Worm (Caenorhabditis elegans) whole organism, L1 larva: Measurements from ENCODE around the gene tig-3.
A peak's percentile ranks its signal among the peaks of the same experiment; 100 is the strongest.

Source experiments
- C04F5.9 ChIP-seq: sonication (generic microtip); optimal IDR thresholded peaks from 2 replicates; lab custom pipeline; 2016; ENCODE audit warnings: missing genetic modification characterization, missing compliant biosample characterization
- F16B12.6 ChIP-seq: fragments of 150-350 bp; optimal IDR thresholded peaks from 2 replicates; lab custom pipeline; 2014; ENCODE audit warnings: missing biosample characterization, missing genetic modification characterization
- Y116A8C.19 ChIP-seq: sonication (generic microtip); optimal IDR thresholded peaks from 2 replicates; lab custom pipeline; 2016; ENCODE audit warnings: missing compliant biosample characterization, missing genetic modification characterization, borderline replicate concordance
- blmp-1 ChIP-seq: fragments of 150-350 bp; optimal IDR thresholded peaks from 2 replicates; lab custom pipeline; 2014; ENCODE audit warnings: missing biosample characterization, missing genetic modification characterization
- ceh-82 ChIP-seq, 3 experiments: fragments of 150-350 bp in 1 of 3; sonication (generic microtip) in 2 of 3; optimal IDR thresholded peaks; 2 replicates each; lab custom pipeline; 2014 to 2017; ENCODE audit warnings: missing biosample characterization in 3 of 3, missing genetic modification characterization in 3 of 3
- ceh-90 ChIP-seq: sonication (generic microtip); optimal IDR thresholded peaks from 2 replicates; lab custom pipeline; 2016; ENCODE audit warnings: missing genetic modification characterization, missing compliant biosample characterization
- dpl-1 ChIP-seq, 3 experiments: fragments of 150-350 bp in 2 of 3; sonication (generic microtip) in 1 of 3; optimal IDR thresholded peaks; 2 replicates each; lab custom pipeline; 2014 to 2017; ENCODE audit warnings: missing biosample characterization in 3 of 3, missing genetic modification characterization in 3 of 3, missing genetic modification reagents in 3 of 3
- dsc-1 ChIP-seq: sonication (generic microtip); optimal IDR thresholded peaks from 2 replicates; lab custom pipeline; 2016; ENCODE audit warnings: mild to moderate bottlenecking, missing genetic modification characterization, missing compliant biosample characterization
- efl-1 ChIP-seq, 4 experiments: fragments of 150-350 bp; optimal IDR thresholded peaks in 3 of 4; peaks in 1 of 4; 1 replicate in 1 of 4; 2 replicates in 3 of 4; lab custom pipeline; 2014; ENCODE audit warnings: missing biosample characterization in 2 of 4, missing genetic modification characterization in 2 of 4, missing genetic modification reagents in 2 of 4
- efl-3 ChIP-seq: fragments of 200-800 bp; sonication (Bioruptor generic); optimal IDR thresholded peaks from 2 replicates; lab custom pipeline; 2018; ENCODE audit warnings: mild to moderate bottlenecking, missing genetic modification characterization, missing compliant biosample characterization
- egl-13 ChIP-seq: sonication (generic microtip); optimal IDR thresholded peaks from 2 replicates; lab custom pipeline; 2016; ENCODE audit warnings: missing genotype, missing genetic modification reagents, missing genetic modification characterization, missing compliant biosample characterization
- elt-2 ChIP-seq: sonication (generic microtip); optimal IDR thresholded peaks from 2 replicates; lab custom pipeline; 2016; ENCODE audit warnings: missing genetic modification characterization, mild to moderate bottlenecking, inconsistent platforms, missing compliant biosample characterization, missing genetic modification reagents
- fkh-10 ChIP-seq: sonication (generic microtip); optimal IDR thresholded peaks from 2 replicates; lab custom pipeline; 2017; ENCODE audit warnings: missing biosample characterization, missing genetic modification reagents, missing genetic modification characterization
- fkh-8 ChIP-seq: sonication (generic microtip); optimal IDR thresholded peaks from 2 replicates; lab custom pipeline; 2016; ENCODE audit warnings: mild to moderate bottlenecking, missing genetic modification characterization, missing compliant biosample characterization
- fos-1 ChIP-seq: fragments of 150-350 bp; optimal IDR thresholded peaks from 2 replicates; lab custom pipeline; 2014; ENCODE audit warnings: missing biosample characterization, missing genetic modification characterization
- hlh-4 ChIP-seq: sonication (generic microtip); optimal IDR thresholded peaks from 2 replicates; lab custom pipeline; 2016; ENCODE audit warnings: mild to moderate bottlenecking, missing genetic modification characterization, missing compliant biosample characterization
- isw-1 ChIP-seq: fragments of 200-800 bp; sonication (Bioruptor generic); IDR thresholded peaks from 2 replicates; pipeline ENCODE4 v1.3.6; 2022; ENCODE audit warnings: missing genetic modification characterization, missing compliant biosample characterization
- jun-1 ChIP-seq: fragments of 150-350 bp; optimal IDR thresholded peaks from 2 replicates; lab custom pipeline; 2014; ENCODE audit warnings: missing biosample characterization, missing genetic modification reagents, missing genetic modification characterization
- lin-13 ChIP-seq: fragments of 150-350 bp; optimal IDR thresholded peaks from 2 replicates; lab custom pipeline; 2014; ENCODE audit warnings: missing biosample characterization, missing genetic modification reagents, missing genetic modification characterization
- lin-14 ChIP-seq: fragments of 200-800 bp; sonication (Bioruptor generic); optimal IDR thresholded peaks from 2 replicates; lab custom pipeline; 2018; ENCODE audit warnings: mild to moderate bottlenecking, missing genetic modification characterization, moderate library complexity, missing compliant biosample characterization
- lin-35 ChIP-seq, 2 experiments: fragments of 150-350 bp; optimal IDR thresholded peaks; 2 replicates each; lab custom pipeline; 2014; ENCODE audit warnings: missing biosample characterization in 2 of 2, missing genetic modification characterization in 2 of 2, missing genetic modification reagents in 2 of 2
- lir-3 ChIP-seq: sonication (generic microtip); optimal IDR thresholded peaks from 2 replicates; lab custom pipeline; 2016; ENCODE audit warnings: mild to moderate bottlenecking, missing genetic modification characterization, moderate library complexity, missing compliant biosample characterization; ENCODE audit not compliant: poor library complexity
- lsy-2 ChIP-seq, 2 experiments: fragments of 150-350 bp; optimal IDR thresholded peaks; 2 replicates each; lab custom pipeline; 2014; ENCODE audit warnings: missing biosample characterization in 2 of 2, missing genetic modification characterization in 2 of 2
- mef-2 ChIP-seq: fragments of 150-350 bp; optimal IDR thresholded peaks from 2 replicates; lab custom pipeline; 2014; ENCODE audit warnings: missing biosample characterization, missing genetic modification characterization
- mep-1 ChIP-seq: fragments of 150-350 bp; optimal IDR thresholded peaks from 2 replicates; lab custom pipeline; 2014; ENCODE audit warnings: missing biosample characterization, missing genetic modification characterization
- nhr-20 ChIP-seq: sonication (generic microtip); optimal IDR thresholded peaks from 2 replicates; lab custom pipeline; 2016; ENCODE audit warnings: mild to moderate bottlenecking, missing genetic modification characterization, missing compliant biosample characterization
- nhr-47 ChIP-seq: sonication (generic microtip); optimal IDR thresholded peaks from 2 replicates; lab custom pipeline; 2016; ENCODE audit warnings: mild to moderate bottlenecking, missing genetic modification characterization, moderate library complexity, missing compliant biosample characterization
- nhr-71 ChIP-seq: sonication (generic microtip); optimal IDR thresholded peaks from 2 replicates; lab custom pipeline; 2016; ENCODE audit warnings: mild to moderate bottlenecking, missing genetic modification characterization, moderate library complexity, missing compliant biosample characterization
- nhr-76 ChIP-seq: sonication (generic microtip); optimal IDR thresholded peaks from 2 replicates; lab custom pipeline; 2017; ENCODE audit warnings: missing biosample characterization, missing genetic modification characterization
- nhr-77 ChIP-seq: fragments of 150-350 bp; optimal IDR thresholded peaks from 2 replicates; lab custom pipeline; 2014; ENCODE audit warnings: missing biosample characterization, missing genetic modification characterization
- nhr-90 ChIP-seq: sonication (generic microtip); optimal IDR thresholded peaks from 2 replicates; lab custom pipeline; 2016; ENCODE audit warnings: mild to moderate bottlenecking, missing genetic modification characterization, missing compliant biosample characterization; ENCODE audit not compliant: poor library complexity
- pax-3 ChIP-seq: fragments of 200-800 bp; sonication (Bioruptor generic); optimal IDR thresholded peaks from 2 replicates; lab custom pipeline; 2018; ENCODE audit warnings: mild to moderate bottlenecking, missing genetic modification characterization, moderate library complexity, missing compliant biosample characterization
- rnt-1 ChIP-seq: sonication (generic microtip); optimal IDR thresholded peaks from 2 replicates; lab custom pipeline; 2016; ENCODE audit warnings: mild to moderate bottlenecking, missing genetic modification characterization, moderate library complexity, missing compliant biosample characterization
- snu-23 ChIP-seq: sonication (generic microtip); optimal IDR thresholded peaks from 2 replicates; lab custom pipeline; 2016; ENCODE audit warnings: missing genetic modification characterization, missing compliant biosample characterization
- sptf-1 ChIP-seq: fragments of 150-350 bp; optimal IDR thresholded peaks from 2 replicates; lab custom pipeline; 2014; ENCODE audit warnings: missing biosample characterization, missing genetic modification characterization
- sup-37 ChIP-seq: fragments of 200-800 bp; sonication (Bioruptor generic); optimal IDR thresholded peaks from 2 replicates; lab custom pipeline; 2018; ENCODE audit warnings: mild to moderate bottlenecking, missing genetic modification characterization, missing compliant biosample characterization
- swsn-7 ChIP-seq: sonication (generic microtip); optimal IDR thresholded peaks from 2 replicates; lab custom pipeline; 2016; ENCODE audit warnings: missing genetic modification characterization, missing compliant biosample characterization
- tbx-2 ChIP-seq: sonication (generic microtip); optimal IDR thresholded peaks from 2 replicates; lab custom pipeline; 2016; ENCODE audit warnings: missing genetic modification characterization, missing compliant biosample characterization
- vab-15 ChIP-seq: sonication (generic microtip); optimal IDR thresholded peaks from 2 replicates; lab custom pipeline; 2017; ENCODE audit warnings: missing genotype, mild to moderate bottlenecking, missing genetic modification characterization, missing compliant biosample characterization
- xbp-1 ChIP-seq: sonication (generic microtip); optimal IDR thresholded peaks from 2 replicates; lab custom pipeline; 2016; ENCODE audit warnings: missing genetic modification characterization, missing compliant biosample characterization
- zag-1 ChIP-seq: fragments of 150-350 bp; optimal IDR thresholded peaks from 2 replicates; lab custom pipeline; 2014; ENCODE audit warnings: missing biosample characterization, missing genetic modification characterization
- ztf-11 ChIP-seq, 2 experiments: sonication (generic microtip); optimal IDR thresholded peaks; 2 replicates each; lab custom pipeline; 2016 to 2017; ENCODE audit warnings: missing genetic modification characterization in 2 of 2, missing biosample characterization in 1 of 2, missing compliant biosample characterization in 1 of 2

Gene tig-3

ce11 chrII:15263054-15263755, 11.6 kb upstream of the tig-3 start (continued):
- TF ChIP-seq dpl-1 (GFP tag; optimal IDR thresholded peaks at IDR 0.05; lab: Kevin White, UChicago) (peak; percentile 37 to 53 (median 47)), F16B12.6 (tag; lab: Kevin White, UChicago) (no peak), nhr-77 (tag; lab: Kevin White, UChicago) (peak; percentile 93), jun-1 (tag; lab: Kevin White, UChicago) (peak; percentile 59), lin-13 (GFP tag; lab: Kevin White, UChicago) (peak; percentile 42), ceh-90 (no peak), efl-1 (optimal IDR thresholded peaks at IDR 0.05; lab: Kevin White, UChicago) (peak; percentile 48 to 60), efl-1 (GFP tag; optimal IDR thresholded peaks at IDR 0.05 in 1 of 2; lab: Kevin White, UChicago) (peak; percentile 19 to 89), sup-37 (peak; percentile 21), sptf-1 (tag; lab: Kevin White, UChicago) (no peak), Y116A8C.19 (tag; lab: Kevin White, UChicago) (no peak), nhr-71 (tag; lab: Kevin White, UChicago) (peak; percentile 72), pax-3 (tag; lab: Kevin White, UChicago) (no peak), ceh-82 (tag; optimal IDR thresholded peaks at IDR 0.05; lab: Kevin White, UChicago) (peak in 2 of 3 experiments; percentile 26 to 38), blmp-1 (tag; lab: Kevin White, UChicago) (peak; percentile 84)
- TF ChIP-seq, all 84 proteins: peak for 33

- no peak for TF ChIP-seq lir-3
- TF ChIP-seq efl-3 (GFP tag; lab: Kevin White, UChicago), result no peak
- TF ChIP-seq, all 84 proteins: peak for 0
Observed at ce11 chrII:15261082-15261481, 9.5 kb upstream of the tig-3 start.

ce11 chrII:15260551-15260950, 9.0 kb upstream of the tig-3 start:
- peak; percentile 89 for TF ChIP-seq blmp-1 (tag; lab: Kevin White, UChicago)
- TF ChIP-seq sup-37, result no peak
- no peak for TF ChIP-seq ceh-90
- TF ChIP-seq vab-15 (tag; lab: Kevin White, UChicago), result no peak
- no peak for TF ChIP-seq isw-1 (GFP tag; lab: Robert Waterston, UW)
- TF ChIP-seq hlh-4, result no peak
- TF ChIP-seq nhr-20 (tag; lab: Kevin White, UChicago), result no peak
- TF ChIP-seq nhr-90 (tag; lab: Kevin White, UChicago), result no peak
- TF ChIP-seq, all 84 proteins: peak for 1

- TF ChIP-seq rnt-1 (tag; lab: Kevin White, UChicago) (peak; percentile 46), elt-2 (tag; lab: Kevin White, UChicago) (no peak), lin-13 (GFP tag; lab: Kevin White, UChicago) (no peak), hlh-4 (no peak), swsn-7 (tag; lab: Kevin White, UChicago) (no peak), fos-1 (peak; percentile 1), ztf-11 (tag; optimal IDR thresholded peaks at IDR 0.05; lab: Kevin White, UChicago) (no peak), lsy-2 (tag; optimal IDR thresholded peaks at IDR 0.05; lab: Kevin White, UChicago) (peak; percentile 4 to 42), lin-35 (GFP tag; optimal IDR thresholded peaks at IDR 0.05; lab: Kevin White, UChicago) (peak in 1 of 2 experiments; percentile 31), lir-3 (no peak), isw-1 (GFP tag; lab: Robert Waterston, UW) (0 out of 2 replicates have a peak, but pooled peaks have one; percentile 4), efl-1 (optimal IDR thresholded peaks at IDR 0.05; lab: Kevin White, UChicago) (peak; percentile 10 to 23), efl-1 (GFP tag; optimal IDR thresholded peaks at IDR 0.05 in 1 of 2; lab: Kevin White, UChicago) (peak; percentile 15 to 89), snu-23 (peak; percentile 25), mef-2 (tag; lab: Kevin White, UChicago) (peak; percentile 87), lin-14 (peak; percentile 80), nhr-71 (tag; lab: Kevin White, UChicago) (peak; percentile 51), zag-1 (tag; lab: Kevin White, UChicago) (peak; percentile 10), nhr-47 (tag; lab: Kevin White, UChicago) (peak; percentile 45), ceh-82 (tag; optimal IDR thresholded peaks at IDR 0.05; lab: Kevin White, UChicago) (peak in 1 of 3 experiments; percentile 12), sptf-1 (tag; lab: Kevin White, UChicago) (no peak), dsc-1 (tag; lab: Kevin White, UChicago) (peak; percentile 18), C04F5.9 (tag; lab: Kevin White, UChicago) (no peak), mep-1 (tag; lab: Kevin White, UChicago) (peak; percentile 15), fkh-10 (peak; percentile 41), fkh-8 (tag; lab: Kevin White, UChicago) (peak; percentile 36), dpl-1 (GFP tag; optimal IDR thresholded peaks at IDR 0.05; lab: Kevin White, UChicago) (peak in 1 of 3 experiments; percentile 5), tbx-2 (peak; percentile 10), egl-13 (tag; lab: Kevin White, UChicago) (peak; percentile 32), nhr-76 (tag; lab: Kevin White, UChicago) (no peak), xbp-1 (tag; lab: Kevin White, UChicago) (no peak)
- TF ChIP-seq, all 84 proteins: peak for 20
Observed at ce11 chrII:15258668-15259067, 7.1 kb upstream of the tig-3 start.
